Fruit fly (Drosophila melanogaster) whole organism, wandering third instar larva: Measurements from ENCODE around the gene TAF1B.

Source experiments
- brk ChIP-seq: fragments of 200-800 bp; sonication (Bioruptor generic); optimal IDR thresholded peaks from 2 replicates; lab custom pipeline; 2016; ENCODE audit warnings: missing biosample characterization, mild to moderate bottlenecking, missing genetic modification characterization
- fru ChIP-seq: fragments of 200-800 bp; sonication (Bioruptor generic); optimal IDR thresholded peaks from 3 replicates; lab custom pipeline; 2016; ENCODE audit warnings: missing biosample characterization, mild to moderate bottlenecking, missing genetic modification characterization

- TF ChIP-seq brk (GFP tag; lab: Kevin White, UChicago): no peak
- no peak for TF ChIP-seq fru (GFP tag; lab: Kevin White, UChicago)
Observed at dm6 chr3R:10112195-10112594, 31.8 kb downstream of the TAF1B start, which contains the start of gene CAH7.
